Fruit fly (Drosophila melanogaster) whole organism, embryonic: ENCODE results near the gene CG18598.

Experiments used
- Blimp-1 ChIP-seq: fragments of 200-800 bp; sonication (Bioruptor generic); optimal IDR thresholded peaks from 3 replicates; lab custom pipeline; 2018; ENCODE audit warnings: missing biosample characterization, missing genetic modification characterization, mild to moderate bottlenecking, moderate library complexity, missing genetic modification reagents
- C15 ChIP-seq: fragments of 200-800 bp; sonication (Bioruptor generic); IDR thresholded peaks from 3 replicates; pipeline ENCODE4 v1.3.6; 2022; ENCODE audit warnings: missing biosample characterization, missing genetic modification characterization
- CG10366 ChIP-seq: fragments of 200-800 bp; sonication (Bioruptor generic); IDR thresholded peaks from 2 replicates; pipeline ENCODE4 v1.3.6; 2022; ENCODE audit warnings: missing biosample characterization, missing genetic modification characterization
- CG11093 ChIP-seq: fragments of 200-800 bp; sonication (Bioruptor generic); IDR thresholded peaks from 3 replicates; pipeline ENCODE4 v1.3.6; 2022; ENCODE audit warnings: missing biosample characterization, missing genetic modification characterization
- CG11247 ChIP-seq: fragments of 200-800 bp; sonication (Bioruptor generic); IDR thresholded peaks from 2 replicates; pipeline ENCODE4 v1.3.6; 2022; ENCODE audit warnings: missing biosample characterization, missing genetic modification characterization
- CG12659 ChIP-seq: fragments of 200-800 bp; sonication (Bioruptor generic); optimal IDR thresholded peaks from 3 replicates; lab custom pipeline; 2017; ENCODE audit warnings: mild to moderate bottlenecking, missing biosample characterization, missing genetic modification reagents, missing genetic modification characterization
- CG12942 ChIP-seq: fragments of 200-800 bp; sonication (Bioruptor generic); optimal IDR thresholded peaks from 3 replicates; lab custom pipeline; 2016; ENCODE audit warnings: missing biosample characterization, missing genetic modification characterization
- CG17385 ChIP-seq: fragments of 200-800 bp; sonication (Bioruptor generic); optimal IDR thresholded peaks from 3 replicates; lab custom pipeline; 2018; ENCODE audit warnings: missing biosample characterization, mild to moderate bottlenecking, missing genetic modification characterization
- CG17912 ChIP-seq: fragments of 200-800 bp; sonication (Bioruptor generic); optimal IDR thresholded peaks from 2 replicates; lab custom pipeline; 2018; ENCODE audit warnings: missing biosample characterization, mild to moderate bottlenecking, missing genetic modification characterization
- CG31224 ChIP-seq: fragments of 200-800 bp; sonication (Bioruptor generic); IDR thresholded peaks from 2 replicates; pipeline ENCODE4 v1.3.6; 2022; ENCODE audit warnings: missing biosample characterization, missing genetic modification characterization
- CG34224 ChIP-seq: fragments of 200-800 bp; sonication (Bioruptor generic); IDR thresholded peaks from 3 replicates; pipeline ENCODE4 v1.3.6; 2022; ENCODE audit warnings: missing biosample characterization, missing genetic modification characterization; ENCODE audit not compliant: partially characterized antibody
- CG6272 ChIP-seq: fragments of 200-800 bp; sonication (Bioruptor generic); IDR thresholded peaks from 2 replicates; pipeline ENCODE4 v1.3.6; 2022; ENCODE audit warnings: missing biosample characterization, missing genetic modification characterization
- CG6683 ChIP-seq: fragments of 200-800 bp; sonication (Bioruptor generic); optimal IDR thresholded peaks from 2 replicates; lab custom pipeline; 2017; ENCODE audit warnings: missing biosample characterization, mild to moderate bottlenecking, missing genetic modification characterization, missing genetic modification reagents
- CG7987 ChIP-seq: fragments of 200-800 bp; sonication (Bioruptor generic); optimal IDR thresholded peaks from 2 replicates; lab custom pipeline; 2018; ENCODE audit warnings: missing biosample characterization, mild to moderate bottlenecking, missing genetic modification characterization, moderate library complexity
- CG8478 ChIP-seq: fragments of >200 bp; optimal IDR thresholded peaks from 2 replicates; lab custom pipeline; 2018
- CG8944 ChIP-seq: fragments of 200-800 bp; sonication (Bioruptor generic); optimal IDR thresholded peaks from 3 replicates; lab custom pipeline; 2016; ENCODE audit warnings: missing biosample characterization, missing genetic modification characterization
- CG9437 ChIP-seq: fragments of 200-800 bp; sonication (Bioruptor generic); optimal IDR thresholded peaks from 2 replicates; lab custom pipeline; 2018; ENCODE audit warnings: missing biosample characterization, mild to moderate bottlenecking, missing genetic modification characterization
- CoRest ChIP-seq: fragments of 200-800 bp; sonication (Bioruptor generic); optimal IDR thresholded peaks from 3 replicates; lab custom pipeline; 2018; ENCODE audit warnings: missing biosample characterization, mild to moderate bottlenecking, missing genetic modification characterization, moderate library complexity
- CrebB ChIP-seq: fragments of 200-800 bp; sonication (Bioruptor generic); optimal IDR thresholded peaks from 3 replicates; lab custom pipeline; 2018; ENCODE audit warnings: missing biosample characterization, mild to moderate bottlenecking, missing genetic modification characterization
- D19B ChIP-seq: fragments of 200-800 bp; sonication (Bioruptor generic); optimal IDR thresholded peaks from 2 replicates; lab custom pipeline; 2017; ENCODE audit warnings: missing biosample characterization, mild to moderate bottlenecking, missing genetic modification characterization
- Dbx ChIP-seq: fragments of 200-800 bp; sonication (Bioruptor generic); IDR thresholded peaks from 3 replicates; pipeline ENCODE4 v1.3.6; 2022; ENCODE audit warnings: missing biosample characterization, missing genetic modification characterization
- Dip2 ChIP-seq: fragments of 200-800 bp; sonication (Bioruptor generic); IDR thresholded peaks from 2 replicates; pipeline ENCODE4 v1.3.6; 2022; ENCODE audit warnings: missing biosample characterization, missing genetic modification characterization
- Doc2 ChIP-seq: fragments of 200-800 bp; sonication (Bioruptor generic); IDR thresholded peaks from 2 replicates; pipeline ENCODE4 v1.3.6; 2022; ENCODE audit warnings: missing biosample characterization, missing genetic modification characterization
- Dp ChIP-seq: fragments of 200-800 bp; sonication (Bioruptor generic); optimal IDR thresholded peaks from 2 replicates; lab custom pipeline; 2018; ENCODE audit warnings: missing biosample characterization, mild to moderate bottlenecking, missing genetic modification characterization, moderate library complexity
- E2f2 ChIP-seq: fragments of 200-800 bp; sonication (Bioruptor generic); IDR thresholded peaks from 2 replicates; pipeline ENCODE4 v1.3.6; 2022; ENCODE audit warnings: missing biosample characterization, missing genetic modification characterization
- Ets65A ChIP-seq: fragments of 200-800 bp; sonication (Bioruptor generic); peaks from one replicate; lab custom pipeline; 2016; ENCODE audit warnings: missing biosample characterization, missing genetic modification characterization
- Hand ChIP-seq: fragments of 200-800 bp; sonication (Bioruptor generic); optimal IDR thresholded peaks from 2 replicates; lab custom pipeline; 2017; ENCODE audit warnings: mild to moderate bottlenecking, missing biosample characterization, missing genetic modification reagents, missing genetic modification characterization
- Nf-YC ChIP-seq: fragments of 200-800 bp; optimal IDR thresholded peaks from 3 replicates; lab custom pipeline; 2019; ENCODE audit warnings: missing biosample characterization, mild to moderate bottlenecking, missing genetic modification characterization, moderate library complexity
- NfI ChIP-seq: fragments of 200-800 bp; sonication (Bioruptor generic); optimal IDR thresholded peaks from 3 replicates; lab custom pipeline; 2018; ENCODE audit warnings: missing biosample characterization, mild to moderate bottlenecking, missing genetic modification characterization, moderate library complexity
- Sox102F ChIP-seq: fragments of 200-800 bp; sonication (Bioruptor generic); optimal IDR thresholded peaks from 2 replicates; lab custom pipeline; 2018; ENCODE audit warnings: missing biosample characterization, mild to moderate bottlenecking, missing genetic modification characterization, moderate library complexity
- TFAM ChIP-seq: fragments of 200-800 bp; sonication (Bioruptor generic); optimal IDR thresholded peaks from 2 replicates; lab custom pipeline; 2017; ENCODE audit warnings: missing biosample characterization, missing genetic modification characterization, inconsistent platforms
- Trl ChIP-seq, 3 experiments: fragments of >200 bp in 2 of 3; fragments of 200-800 bp in 1 of 3; sonication (Bioruptor generic) in 1 of 3; optimal IDR thresholded peaks; 2 replicates in 1 of 3; 3 replicates in 2 of 3; lab custom pipeline; 2016 to 2017; ENCODE audit warnings: missing biosample characterization in 1 of 3, missing genetic modification characterization in 1 of 3
- chm ChIP-seq: fragments of 200-800 bp; sonication (Bioruptor generic); IDR thresholded peaks from 2 replicates; pipeline ENCODE4 v1.3.6; 2022; ENCODE audit warnings: missing biosample characterization, missing genetic modification characterization
- chn ChIP-seq: fragments of 200-800 bp; sonication (Bioruptor generic); optimal IDR thresholded peaks from 2 replicates; lab custom pipeline; 2016; ENCODE audit warnings: missing biosample characterization, missing genetic modification characterization
- crc ChIP-seq: fragments of 200-800 bp; sonication (Bioruptor generic); optimal IDR thresholded peaks from 2 replicates; lab custom pipeline; 2016; ENCODE audit warnings: missing biosample characterization, missing genetic modification characterization
- dati ChIP-seq: fragments of 200-800 bp; sonication (Bioruptor generic); IDR thresholded peaks from 2 replicates; pipeline ENCODE4 v1.3.6; 2022; ENCODE audit warnings: missing biosample characterization, missing genetic modification characterization
- emc ChIP-seq: fragments of 200-800 bp; sonication (Bioruptor generic); optimal IDR thresholded peaks from 2 replicates; lab custom pipeline; 2016; ENCODE audit warnings: missing biosample characterization, missing genetic modification characterization
- fd3F ChIP-seq: fragments of 200-800 bp; sonication (Bioruptor generic); optimal IDR thresholded peaks from 2 replicates; lab custom pipeline; 2018; ENCODE audit warnings: missing biosample characterization, mild to moderate bottlenecking, missing genetic modification characterization, moderate library complexity
- gce ChIP-seq: fragments of 200-800 bp; sonication (Bioruptor generic); IDR thresholded peaks from 3 replicates; pipeline ENCODE4 v1.3.6; 2022; ENCODE audit warnings: missing biosample characterization, missing genetic modification characterization
- grn ChIP-seq: fragments of 200-800 bp; sonication (Bioruptor generic); optimal IDR thresholded peaks from 3 replicates; lab custom pipeline; 2017; ENCODE audit warnings: missing biosample characterization, missing genetic modification characterization
- knrl ChIP-seq: fragments of 200-800 bp; sonication (Bioruptor generic); IDR thresholded peaks from 3 replicates; pipeline ENCODE4 v1.3.6; 2022; ENCODE audit warnings: missing biosample characterization, missing genetic modification characterization; ENCODE audit not compliant: partially characterized antibody
- lilli ChIP-seq: fragments of 200-800 bp; sonication (Bioruptor generic); optimal IDR thresholded peaks from 3 replicates; lab custom pipeline; 2016; ENCODE audit warnings: missing biosample characterization, missing genetic modification characterization
- pzg ChIP-seq: fragments of 200-800 bp; sonication (Bioruptor generic); optimal IDR thresholded peaks from 3 replicates; lab custom pipeline; 2018; ENCODE audit warnings: missing biosample characterization, mild to moderate bottlenecking, missing genetic modification characterization, moderate library complexity
- sd ChIP-seq: fragments of 200-800 bp; sonication (Bioruptor generic); optimal IDR thresholded peaks from 3 replicates; lab custom pipeline; 2018; ENCODE audit warnings: missing biosample characterization, mild to moderate bottlenecking, missing genetic modification characterization, moderate library complexity
- sug ChIP-seq: fragments of 200-800 bp; optimal IDR thresholded peaks from 2 replicates; lab custom pipeline; 2019; ENCODE audit warnings: missing biosample characterization, mild to moderate bottlenecking, missing genetic modification characterization, moderate library complexity
- tna ChIP-seq: fragments of 200-800 bp; sonication (Bioruptor generic); IDR thresholded peaks from 2 replicates; pipeline ENCODE4 v1.3.6; 2022; ENCODE audit warnings: missing biosample characterization, missing genetic modification characterization; ENCODE audit not compliant: partially characterized antibody
- ttk ChIP-seq: fragments of 200-800 bp; sonication (Bioruptor generic); IDR thresholded peaks from 2 replicates; pipeline ENCODE4 v2.1.2; 2022; ENCODE audit warnings: missing biosample characterization, missing genetic modification characterization
- wor ChIP-seq: fragments of 200-800 bp; sonication (Bioruptor generic); IDR thresholded peaks from 2 replicates; pipeline ENCODE4 v1.3.6; 2022; ENCODE audit warnings: missing biosample characterization, missing genetic modification characterization

CG18598 gene

dm6 chr3R:18249268-18249667 lies 1.6 kb upstream of the CG18598 start (continued):
- TF ChIP-seq sug (tag; lab: Kevin White, UChicago) (peak; percentile 13), Trl (optimal IDR thresholded peaks at IDR 0.05; lab: Kevin White, UChicago) (peak; percentile 30 to 73), Trl (GFP tag; optimal IDR thresholded peaks at IDR 0.05; lab: Kevin White, UChicago) (no peak), chm (GFP tag; lab: Robert Waterston, UW) (0 out of 2 replicates have a peak, but pooled peaks have one; percentile 20)

dm6 chr3R:18251876-18252275 lies 961 bp downstream of the CG18598 start:
- TF ChIP-seq Dip2 (GFP tag; lab: Robert Waterston, UW) (no peak), CG8478 (peak; percentile 53), Ets65A (GFP tag; lab: Kevin White, UChicago) (peak; percentile 31)
- TF ChIP-seq, all 482 proteins: peak for 2

- TF ChIP-seq NfI (no peak), Nf-YC (tag; lab: Kevin White, UChicago) (no peak), CG9437 (GFP tag; lab: Kevin White, UChicago) (no peak), lilli (GFP tag; lab: Kevin White, UChicago) (no peak), TFAM (GFP tag; lab: Kevin White, UChicago) (no peak), Sox102F (GFP tag; lab: Kevin White, UChicago) (no peak), wor (GFP tag; lab: Robert Waterston, UW) (no peak), CG7987 (GFP tag; lab: Kevin White, UChicago) (no peak), Hand (GFP tag; lab: Kevin White, UChicago) (no peak), CG17385 (GFP tag; lab: Kevin White, UChicago) (no peak), D19B (GFP tag; lab: Kevin White, UChicago) (no peak), CG31224 (GFP tag; lab: Robert Waterston, UW) (no peak), chn (GFP tag; lab: Kevin White, UChicago) (no peak), E2f2 (peak; percentile 94), emc (GFP tag; lab: Kevin White, UChicago) (no peak), dati (GFP tag; lab: Robert Waterston, UW) (no peak), CoRest (tag; lab: Kevin White, UChicago) (no peak), grn (GFP tag; lab: Kevin White, UChicago) (no peak), C15 (GFP tag; lab: Robert Waterston, UW) (no peak), CG6272 (GFP tag; lab: Robert Waterston, UW) (no peak), CG8478 (no peak), CG12659 (GFP tag; lab: Kevin White, UChicago) (peak; percentile 5), ttk (GFP tag; lab: Robert Waterston, UW) (no peak), CG11093 (GFP tag; lab: Robert Waterston, UW) (no peak), Dp (peak; percentile 89), tna (GFP tag; lab: Robert Waterston, UW) (no peak), fd3F (no peak), gce (GFP tag; lab: Robert Waterston, UW) (no peak), Doc2 (no peak), CG12942 (GFP tag; lab: Kevin White, UChicago) (no peak), CG8944 (no peak), Blimp-1 (GFP tag; lab: Kevin White, UChicago) (no peak), sd (tag; lab: Kevin White, UChicago) (no peak), Dbx (GFP tag; lab: Robert Waterston, UW) (no peak), CrebB (no peak), CG10366 (GFP tag; lab: Robert Waterston, UW) (no peak), CG17912 (GFP tag; lab: Kevin White, UChicago) (no peak), knrl (no peak), crc (no peak), CG11247 (no peak), pzg (GFP tag; lab: Kevin White, UChicago) (peak; percentile 62), CG6683 (no peak), CG34224 (GFP tag; lab: Robert Waterston, UW) (no peak; the same call in 2 of the 3 replicates)
Observed at dm6 chr3R:18252578-18252977, 1.7 kb downstream of the CG18598 start, which contains the start of gene CG12320. Gene CG12320, minus strand, starts transcription at chr3R:18252734.
